Fruit fly (Drosophila melanogaster) whole organism: ENCODE measurements around the gene CG18135.

ENCODE experiments used
- CG8478 ChIP-seq: fragments of >200 bp; optimal IDR thresholded peaks from 2 replicates; lab custom pipeline; 2018; ENCODE audit warnings: inconsistent platforms
- EcR ChIP-seq, 2 experiments: fragments of >200 bp; optimal IDR thresholded peaks; 2 replicates each; lab custom pipeline; 2017; ENCODE audit warnings: missing biosample characterization in 2 of 2, missing genetic modification characterization in 2 of 2, missing genetic modification reagents in 2 of 2
- psq ChIP-seq: fragments of >200 bp; optimal IDR thresholded peaks from 2 replicates; lab custom pipeline; 2017
- usp ChIP-seq: fragments of >200 bp; optimal IDR thresholded peaks from 2 replicates; lab custom pipeline; 2017; ENCODE audit warnings: missing biosample characterization, missing genetic modification characterization, mixed read lengths

- TF ChIP-seq usp (GFP tag; lab: Kevin White, UChicago) (no peak), CG8478 (lab: Kevin White, UChicago) (no peak), EcR (GFP tag; optimal IDR thresholded peaks at IDR 0.05; lab: Kevin White, UChicago) (no peak), psq (lab: Kevin White, UChicago) (no peak)
Measured at dm6 chr3L:18945938-18946337, 52.1 kb downstream of the CG18135 start, which contains the start of gene CG32204.
